Worm (Caenorhabditis elegans) whole organism, L4 larva: Measurements from ENCODE around the gene glb-15.

Experiments used
- D1046.2 ChIP-seq: fragments of 200-800 bp; sonication (Bioruptor generic); IDR thresholded peaks from 2 replicates; pipeline ENCODE4 v1.3.6; 2022; ENCODE audit warnings: missing genetic modification characterization, missing compliant biosample characterization
- F10B5.3 ChIP-seq: sonication (generic microtip); optimal IDR thresholded peaks from 2 replicates; lab custom pipeline; 2016; ENCODE audit warnings: mild to moderate bottlenecking, missing genetic modification characterization, missing compliant biosample characterization
- F26F4.8 ChIP-seq: fragments of 200-800 bp; sonication (Bioruptor generic); conservative IDR thresholded peaks from 2 replicates; pipeline ENCODE4 v1.3.6; 2022; ENCODE audit warnings: missing genetic modification characterization, missing compliant biosample characterization
- F37D6.2 ChIP-seq: sonication (generic microtip); optimal IDR thresholded peaks from 2 replicates; lab custom pipeline; 2016; ENCODE audit warnings: mild to moderate bottlenecking, missing genetic modification characterization, missing compliant biosample characterization
- F44E2.7 ChIP-seq: fragments of 200-800 bp; sonication (Bioruptor generic); IDR thresholded peaks from 2 replicates; pipeline ENCODE4 v2.1.2; 2022; ENCODE audit warnings: missing genetic modification characterization, missing compliant biosample characterization
- T20F7.1 ChIP-seq: fragments of 200-800 bp; sonication (Bioruptor generic); optimal IDR thresholded peaks from 2 replicates; lab custom pipeline; 2018; ENCODE audit warnings: mild to moderate bottlenecking, missing genetic modification characterization, missing compliant biosample characterization
- ZK546.5 ChIP-seq, 2 experiments: sonication (generic microtip); optimal IDR thresholded peaks; 2 replicates each; lab custom pipeline; 2017; ENCODE audit warnings: missing biosample characterization in 2 of 2, missing genetic modification characterization in 2 of 2
- attf-4 ChIP-seq: sonication (generic microtip); optimal IDR thresholded peaks from 3 replicates; lab custom pipeline; 2017; ENCODE audit warnings: missing biosample characterization, missing genetic modification characterization
- ceh-20 ChIP-seq: fragments of 200-800 bp; sonication (Bioruptor generic); IDR thresholded peaks from 2 replicates; pipeline ENCODE4 v1.3.6; 2022; ENCODE audit warnings: missing genetic modification reagents, missing genetic modification characterization, missing compliant biosample characterization
- ceh-32 ChIP-seq: sonication (generic microtip); optimal IDR thresholded peaks from 2 replicates; lab custom pipeline; 2016; ENCODE audit warnings: mild to moderate bottlenecking, missing genetic modification characterization, missing compliant biosample characterization; ENCODE audit not compliant: poor library complexity
- ceh-44 ChIP-seq: fragments of 200-800 bp; sonication (Bioruptor generic); IDR thresholded peaks from 2 replicates; pipeline ENCODE4 v1.3.6; 2022; ENCODE audit warnings: missing genetic modification reagents, missing genetic modification characterization, missing compliant biosample characterization
- ceh-82 ChIP-seq: sonication (generic microtip); optimal IDR thresholded peaks from 2 replicates; lab custom pipeline; 2017; ENCODE audit warnings: missing biosample characterization, missing genetic modification characterization
- ces-1 ChIP-seq: fragments of 150-350 bp; sonication (generic microtip); optimal IDR thresholded peaks from 4 replicates; lab custom pipeline; 2014; ENCODE audit warnings: missing biosample characterization, missing genetic modification reagents, missing genetic modification characterization
- ctbp-1 ChIP-seq: fragments of 200-800 bp; sonication (Bioruptor generic); IDR thresholded peaks from 2 replicates; pipeline ENCODE4 v1.3.6; 2022; ENCODE audit warnings: missing genetic modification reagents, missing genetic modification characterization, missing compliant biosample characterization
- daf-8 ChIP-seq: fragments of 200-800 bp; sonication (Bioruptor generic); IDR thresholded peaks from 2 replicates; pipeline ENCODE4 v1.3.6; 2022; ENCODE audit warnings: missing genetic modification characterization, missing compliant biosample characterization
- dmd-6 ChIP-seq: fragments of 200-800 bp; sonication (Bioruptor generic); IDR thresholded peaks from 2 replicates; pipeline ENCODE4 v1.3.6; 2022; ENCODE audit warnings: missing genetic modification reagents, missing genetic modification characterization, missing compliant biosample characterization
- dmd-8 ChIP-seq: fragments of 200-800 bp; sonication (Bioruptor generic); IDR thresholded peaks from 2 replicates; pipeline ENCODE4 v1.3.6; 2022; ENCODE audit warnings: missing genetic modification characterization, missing compliant biosample characterization
- dmd-9 ChIP-seq: fragments of 200-800 bp; sonication (Bioruptor generic); IDR thresholded peaks from 2 replicates; pipeline ENCODE4 v1.3.6; 2022; ENCODE audit warnings: missing genetic modification reagents, missing genetic modification characterization, missing compliant biosample characterization
- dpl-1 ChIP-seq: fragments of 150-350 bp; optimal IDR thresholded peaks from 2 replicates; lab custom pipeline; 2014; ENCODE audit warnings: missing biosample characterization, missing genetic modification reagents, missing genetic modification characterization
- dve-1 ChIP-seq: sonication (generic microtip); optimal IDR thresholded peaks from 2 replicates; lab custom pipeline; 2017; ENCODE audit warnings: antibody characterized with exemption, mild to moderate bottlenecking, missing genetic modification characterization, missing compliant biosample characterization; ENCODE audit not compliant: insufficient read depth
- hmg-1.1 ChIP-seq: fragments of 200-800 bp; sonication (Bioruptor generic); IDR thresholded peaks from 2 replicates; pipeline ENCODE4 v1.3.6; 2022; ENCODE audit warnings: missing genetic modification reagents, missing genetic modification characterization, missing compliant biosample characterization
- jun-1 ChIP-seq: fragments of 150-350 bp; optimal IDR thresholded peaks from 2 replicates; lab custom pipeline; 2014; ENCODE audit warnings: missing biosample characterization, missing genetic modification reagents, missing genetic modification characterization
- lim-7 ChIP-seq: fragments of 200-800 bp; sonication (Bioruptor generic); IDR thresholded peaks from 2 replicates; pipeline ENCODE4 v1.3.6; 2022; ENCODE audit warnings: missing genetic modification characterization, missing compliant biosample characterization
- lin-15B ChIP-seq: fragments of 150-350 bp; sonication (generic microtip); optimal IDR thresholded peaks from 3 replicates; lab custom pipeline; 2014; ENCODE audit warnings: missing biosample characterization, missing genetic modification characterization
- lin-39 ChIP-seq: fragments of 150-350 bp; optimal IDR thresholded peaks from 2 replicates; lab custom pipeline; 2014; ENCODE audit warnings: missing biosample characterization, missing genetic modification reagents, missing genetic modification characterization
- madf-5 ChIP-seq, 2 experiments: fragments of 200-800 bp; sonication (Bioruptor generic); IDR thresholded peaks; 2 replicates each; pipeline ENCODE4 v1.3.6; 2022; ENCODE audit warnings: missing compliant biosample characterization in 2 of 2, missing genetic modification characterization in 2 of 2
- madf-9 ChIP-seq: fragments of 200-800 bp; sonication (Bioruptor generic); conservative IDR thresholded peaks from 2 replicates; pipeline ENCODE4 v1.3.6; 2022; ENCODE audit warnings: missing genetic modification reagents, missing genetic modification characterization, missing compliant biosample characterization
- mdl-1 ChIP-seq, 2 experiments: fragments of 150-350 bp in 1 of 2; sonication (generic microtip) in 1 of 2; optimal IDR thresholded peaks; 2 replicates each; lab custom pipeline; 2014 to 2017; ENCODE audit warnings: missing biosample characterization in 2 of 2, missing genetic modification characterization in 2 of 2
- mep-1 ChIP-seq: fragments of 150-350 bp; sonication (generic microtip); optimal IDR thresholded peaks from 3 replicates; lab custom pipeline; 2014; ENCODE audit warnings: missing biosample characterization, missing genetic modification characterization
- mes-2 ChIP-seq: sonication (generic microtip); optimal IDR thresholded peaks from 2 replicates; lab custom pipeline; 2016; ENCODE audit warnings: missing genotype, mild to moderate bottlenecking, missing genetic modification characterization, missing compliant biosample characterization; ENCODE audit not compliant: poor library complexity, severe bottlenecking
- mxl-2 ChIP-seq: fragments of 200-800 bp; sonication (Bioruptor generic); conservative IDR thresholded peaks from 2 replicates; pipeline ENCODE4 v1.3.6; 2022; ENCODE audit warnings: missing genetic modification reagents, missing genetic modification characterization, missing compliant biosample characterization
- nhr-102 ChIP-seq: sonication (generic microtip); optimal IDR thresholded peaks from 2 replicates; lab custom pipeline; 2016; ENCODE audit warnings: mild to moderate bottlenecking, missing genetic modification characterization, moderate library complexity, missing compliant biosample characterization
- nhr-11 ChIP-seq: fragments of 150-350 bp; optimal IDR thresholded peaks from 2 replicates; lab custom pipeline; 2014; ENCODE audit warnings: missing biosample characterization, missing genetic modification characterization
- nhr-237 ChIP-seq: sonication (generic microtip); optimal IDR thresholded peaks from 2 replicates; lab custom pipeline; 2017; ENCODE audit warnings: missing biosample characterization, missing genetic modification characterization
- nhr-25 ChIP-seq: sonication (generic microtip); optimal IDR thresholded peaks from 2 replicates; lab custom pipeline; 2017; ENCODE audit warnings: missing genetic modification characterization, mild to moderate bottlenecking, missing compliant biosample characterization, antibody characterized with exemption, moderate library complexity, borderline replicate concordance; ENCODE audit not compliant: insufficient read depth
- nhr-28 ChIP-seq: fragments of 150-350 bp; optimal IDR thresholded peaks from 2 replicates; lab custom pipeline; 2014; ENCODE audit warnings: missing biosample characterization, missing genetic modification characterization
- nhr-41 ChIP-seq: fragments of 200-800 bp; sonication (Bioruptor generic); IDR thresholded peaks from 2 replicates; pipeline ENCODE4 v1.3.6; 2022; ENCODE audit warnings: missing genetic modification reagents, missing genetic modification characterization, missing compliant biosample characterization
- pha-4 ChIP-seq, 2 experiments: fragments of 150-350 bp in 1 of 2; fragments of 200-800 bp in 1 of 2; sonication (Bioruptor generic) in 1 of 2; IDR thresholded peaks in 1 of 2; optimal IDR thresholded peaks in 1 of 2; 2 replicates each; pipeline versions ENCODE4 v1.3.6 to Lab custom; 2014 to 2022; ENCODE audit warnings: missing genetic modification characterization in 2 of 2, missing genetic modification reagents in 2 of 2, missing biosample characterization in 1 of 2, missing compliant biosample characterization in 1 of 2
- saeg-2 ChIP-seq: fragments of 200-800 bp; sonication (Bioruptor generic); IDR thresholded peaks from 2 replicates; pipeline ENCODE4 v1.3.6; 2022; ENCODE audit warnings: missing genetic modification reagents, missing genetic modification characterization, missing compliant biosample characterization
- sdz-12 ChIP-seq: fragments of 200-800 bp; sonication (Bioruptor generic); optimal IDR thresholded peaks from 2 replicates; lab custom pipeline; 2018; ENCODE audit warnings: mild to moderate bottlenecking, missing genetic modification characterization, missing compliant biosample characterization
- skn-1 ChIP-seq: fragments of 150-350 bp; optimal IDR thresholded peaks from 2 replicates; lab custom pipeline; 2014; ENCODE audit warnings: missing biosample characterization, missing genetic modification characterization
- snpc-1.2 ChIP-seq: fragments of 200-800 bp; sonication (Bioruptor generic); IDR thresholded peaks from 2 replicates; pipeline ENCODE4 v1.3.6; 2022; ENCODE audit warnings: missing genetic modification reagents, missing genetic modification characterization, missing compliant biosample characterization
- tra-1 ChIP-seq: fragments of 200-800 bp; sonication (Bioruptor generic); IDR thresholded peaks from 2 replicates; pipeline ENCODE4 v1.3.6; 2022; ENCODE audit warnings: missing genetic modification reagents, missing genetic modification characterization, missing compliant biosample characterization
- zag-1 ChIP-seq: fragments of 150-350 bp; optimal IDR thresholded peaks from 2 replicates; lab custom pipeline; 2014; ENCODE audit warnings: missing biosample characterization, missing genetic modification characterization
- zfp-2 ChIP-seq: sonication (generic microtip); optimal IDR thresholded peaks from 2 replicates; lab custom pipeline; 2016; ENCODE audit warnings: mild to moderate bottlenecking, missing genetic modification characterization, missing compliant biosample characterization
- zfp-3 ChIP-seq: fragments of 200-800 bp; sonication (Bioruptor generic); conservative IDR thresholded peaks from 2 replicates; pipeline ENCODE4 v1.3.6; 2022; ENCODE audit warnings: missing genetic modification reagents, missing genetic modification characterization, missing compliant biosample characterization
- ztf-11 ChIP-seq: fragments of 150-350 bp; optimal IDR thresholded peaks from 2 replicates; lab custom pipeline; 2014; ENCODE audit warnings: missing biosample characterization, missing genetic modification characterization
- ztf-7 ChIP-seq: fragments of 150-350 bp; optimal IDR thresholded peaks from 2 replicates; lab custom pipeline; 2014; ENCODE audit warnings: missing biosample characterization, missing genetic modification characterization

glb-15 gene

DNA sequence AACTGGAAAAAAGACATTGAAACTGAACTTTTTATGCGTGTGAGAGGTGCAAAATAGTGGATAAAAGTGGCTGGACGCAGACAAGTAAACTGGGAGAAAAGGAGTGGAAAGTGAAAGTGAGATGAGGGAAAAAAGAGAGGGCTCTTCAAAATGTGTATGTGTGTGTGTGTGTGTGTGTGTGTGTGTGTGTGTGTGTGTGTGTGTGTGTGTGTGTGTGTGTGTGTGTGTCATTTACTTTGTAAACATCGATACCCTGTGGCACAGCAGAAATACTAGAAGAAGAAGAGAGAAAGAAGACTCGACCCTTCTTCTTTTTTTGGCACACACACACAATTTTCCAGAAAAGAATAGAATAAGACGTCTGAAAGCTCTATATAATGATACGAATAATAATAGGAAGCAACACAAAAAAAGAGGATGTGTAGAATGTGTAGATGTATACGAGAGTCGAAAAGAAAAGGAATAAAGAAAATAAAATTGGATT is 20.6 kb upstream of the glb-15 start (continued):
- TF ChIP-seq daf-8 (GFP tag; lab: Robert Waterston, UW) (no peak), mep-1 (peak; percentile 50), jun-1 (no peak), ceh-44 (no peak), lim-7 (no peak), dpl-1 (GFP tag; lab: Kevin White, UChicago) (no peak), zfp-3 (GFP tag; lab: Robert Waterston, UW) (no peak), madf-5 (GFP tag; IDR thresholded peaks at IDR 0.05; lab: Robert Waterston, UW) (no peak), F44E2.7 (GFP tag; lab: Robert Waterston, UW) (no peak), hmg-1.1 (peak; percentile 63), nhr-28 (tag; lab: Kevin White, UChicago) (peak; percentile 35), nhr-102 (tag; lab: Kevin White, UChicago) (no peak), sdz-12 (GFP tag; lab: Kevin White, UChicago) (no peak), lin-15B (no peak), ZK546.5 (tag; optimal IDR thresholded peaks at IDR 0.05; lab: Kevin White, UChicago) (no peak), tra-1 (GFP tag; lab: Robert Waterston, UW) (no peak), ceh-32 (tag; lab: Kevin White, UChicago) (no peak), attf-4 (tag; lab: Kevin White, UChicago) (no peak), ces-1 (GFP tag; lab: Kevin White, UChicago) (no peak), mdl-1 (tag; optimal IDR thresholded peaks at IDR 0.05; lab: Kevin White, UChicago) (no peak), lin-39 (tag; lab: Kevin White, UChicago) (no peak), skn-1 (tag; lab: Kevin White, UChicago) (no peak), T20F7.1 (GFP tag; lab: Kevin White, UChicago) (no peak), dve-1 (tag; lab: Kevin White, UChicago) (peak; percentile 62), F26F4.8 (no peak), mxl-2 (GFP tag; lab: Robert Waterston, UW) (no peak), nhr-41 (GFP tag; lab: Robert Waterston, UW) (no peak), madf-9 (GFP tag; lab: Robert Waterston, UW) (no peak), pha-4 (GFP tag; IDR thresholded peaks at IDR 0.05; lab: Robert Waterston, UW) (no peak), pha-4 (tag; optimal IDR thresholded peaks at IDR 0.05; lab: Kevin White, UChicago) (peak; percentile 73), F10B5.3 (tag; lab: Kevin White, UChicago) (no peak), F37D6.2 (no peak), nhr-11 (tag; lab: Kevin White, UChicago) (peak; percentile 65), dmd-8 (GFP tag; lab: Robert Waterston, UW) (no peak), ceh-20 (GFP tag; lab: Robert Waterston, UW) (peak; percentile 76), ztf-11 (tag; lab: Kevin White, UChicago) (no peak), dmd-6 (GFP tag; lab: Robert Waterston, UW) (peak; percentile 33; the same call in 1 of the 2 replicates), nhr-237 (no peak), ztf-7 (tag; lab: Kevin White, UChicago) (no peak), nhr-25 (tag; lab: Kevin White, UChicago) (no peak), ceh-82 (no peak), D1046.2 (GFP tag; lab: Robert Waterston, UW) (no peak), saeg-2 (GFP tag; lab: Robert Waterston, UW) (0 out of 2 replicates have a peak, but pooled peaks have one; percentile 17), dmd-9 (GFP tag; lab: Robert Waterston, UW) (no peak), mes-2 (peak; percentile 48), ctbp-1 (GFP tag; lab: Robert Waterston, UW) (peak; percentile 63; the same call in 1 of the 2 replicates), zfp-2 (tag; lab: Kevin White, UChicago) (no peak), zag-1 (tag; lab: Kevin White, UChicago) (no peak), snpc-1.2 (GFP tag; lab: Robert Waterston, UW) (no peak)
